Worm (Caenorhabditis elegans) whole organism, L2 larva: ENCODE data around the gene F31A3.5.

ENCODE experiments used
- C34F6.9 ChIP-seq: fragments of 150-350 bp; optimal IDR thresholded peaks from 2 replicates; lab custom pipeline; 2014; ENCODE audit warnings: missing biosample characterization, missing genetic modification characterization
- F13H6.1 ChIP-seq: sonication (generic microtip); optimal IDR thresholded peaks from 2 replicates; lab custom pipeline; 2016; ENCODE audit warnings: missing genetic modification characterization, missing compliant biosample characterization
- R02D3.7 ChIP-seq: fragments of 150-350 bp; optimal IDR thresholded peaks from 2 replicates; lab custom pipeline; 2014; ENCODE audit warnings: missing biosample characterization, missing genetic modification characterization
- Y55F3AM.14 ChIP-seq: fragments of 200-800 bp; sonication (Bioruptor generic); optimal IDR thresholded peaks from 2 replicates; lab custom pipeline; 2018; ENCODE audit warnings: mild to moderate bottlenecking, missing genetic modification characterization, missing compliant biosample characterization
- alr-1 ChIP-seq: fragments of 150-350 bp; optimal IDR thresholded peaks from 2 replicates; lab custom pipeline; 2014; ENCODE audit warnings: missing biosample characterization, missing genetic modification characterization
- ama-1 ChIP-seq: fragments of 150-350 bp; optimal IDR thresholded peaks from 2 replicates; lab custom pipeline; 2018; ENCODE audit warnings: inconsistent platforms
- blmp-1 ChIP-seq: sonication (generic microtip); optimal IDR thresholded peaks from 2 replicates; lab custom pipeline; 2017; ENCODE audit warnings: missing genetic modification characterization, mild to moderate bottlenecking, missing compliant biosample characterization, antibody characterized with exemption, moderate library complexity; ENCODE audit not compliant: insufficient read depth
- ceh-16 ChIP-seq: fragments of 150-350 bp; optimal IDR thresholded peaks from 2 replicates; lab custom pipeline; 2014; ENCODE audit warnings: missing biosample characterization, missing genetic modification characterization
- crh-2 ChIP-seq: sonication (generic microtip); optimal IDR thresholded peaks from 2 replicates; lab custom pipeline; 2017; ENCODE audit warnings: missing biosample characterization, missing genetic modification characterization
- egl-27 ChIP-seq: sonication (generic microtip); optimal IDR thresholded peaks from 3 replicates; lab custom pipeline; 2017; ENCODE audit warnings: missing biosample characterization, missing genetic modification reagents, missing genetic modification characterization
- elt-3 ChIP-seq: sonication (generic microtip); optimal IDR thresholded peaks from 2 replicates; lab custom pipeline; 2017; ENCODE audit warnings: missing biosample characterization, missing genetic modification characterization
- gmeb-1 ChIP-seq: fragments of 150-350 bp; optimal IDR thresholded peaks from 2 replicates; lab custom pipeline; 2014; ENCODE audit warnings: missing biosample characterization, missing genetic modification characterization
- lin-11 ChIP-seq: fragments of 150-350 bp; sonication (generic microtip); optimal IDR thresholded peaks from 2 replicates; lab custom pipeline; 2014; ENCODE audit warnings: missing biosample characterization, missing genetic modification characterization, inconsistent platforms, mixed read lengths
- lin-13 ChIP-seq: fragments of 150-350 bp; optimal IDR thresholded peaks from 2 replicates; lab custom pipeline; 2014; ENCODE audit warnings: missing biosample characterization, missing genetic modification reagents, missing genetic modification characterization
- lin-39 ChIP-seq: fragments of 150-350 bp; optimal IDR thresholded peaks from 2 replicates; lab custom pipeline; 2014; ENCODE audit warnings: missing biosample characterization, missing genetic modification reagents, missing genetic modification characterization
- lsy-2 ChIP-seq, 2 experiments: fragments of 150-350 bp in 1 of 2; sonication (generic microtip) in 1 of 2; optimal IDR thresholded peaks; 2 replicates each; lab custom pipeline; 2014 to 2017; ENCODE audit warnings: missing biosample characterization in 2 of 2, missing genetic modification characterization in 2 of 2
- mdl-1 ChIP-seq, 2 experiments: fragments of 150-350 bp in 1 of 2; sonication (generic microtip) in 1 of 2; optimal IDR thresholded peaks; 2 replicates each; lab custom pipeline; 2017; ENCODE audit warnings: missing biosample characterization in 2 of 2, missing genetic modification characterization in 2 of 2
- nhr-11 ChIP-seq: fragments of 150-350 bp; optimal IDR thresholded peaks from 2 replicates; lab custom pipeline; 2014; ENCODE audit warnings: missing biosample characterization, missing genetic modification characterization
- nhr-129 ChIP-seq: fragments of 150-350 bp; optimal IDR thresholded peaks from 2 replicates; lab custom pipeline; 2014; ENCODE audit warnings: missing biosample characterization, missing genetic modification characterization
- nhr-21 ChIP-seq: fragments of 150-350 bp; optimal IDR thresholded peaks from 2 replicates; lab custom pipeline; 2014; ENCODE audit warnings: missing biosample characterization, missing genetic modification characterization
- nhr-23 ChIP-seq: fragments of 150-350 bp; optimal IDR thresholded peaks from 2 replicates; lab custom pipeline; 2014; ENCODE audit warnings: missing biosample characterization, missing genetic modification reagents, missing genetic modification characterization
- nhr-237 ChIP-seq: fragments of 150-350 bp; optimal IDR thresholded peaks from 2 replicates; lab custom pipeline; 2014; ENCODE audit warnings: missing biosample characterization, missing genetic modification characterization
- nhr-25 ChIP-seq: fragments of 150-350 bp; sonication (generic microtip); optimal IDR thresholded peaks from 3 replicates; lab custom pipeline; 2014; ENCODE audit warnings: missing biosample characterization, missing genetic modification characterization
- nhr-6 ChIP-seq: fragments of 150-350 bp; optimal IDR thresholded peaks from 2 replicates; lab custom pipeline; 2014; ENCODE audit warnings: missing biosample characterization, missing genetic modification characterization
- nhr-77 ChIP-seq: fragments of 150-350 bp; optimal IDR thresholded peaks from 2 replicates; lab custom pipeline; 2014; ENCODE audit warnings: missing biosample characterization, missing genetic modification characterization
- peb-1 ChIP-seq: fragments of 150-350 bp; optimal IDR thresholded peaks from 2 replicates; lab custom pipeline; 2014; ENCODE audit warnings: missing biosample characterization, missing genetic modification characterization
- sem-4 ChIP-seq: fragments of 150-350 bp; optimal IDR thresholded peaks from 2 replicates; lab custom pipeline; 2014; ENCODE audit warnings: missing biosample characterization, missing genetic modification reagents, missing genetic modification characterization
- sma-9 ChIP-seq, 2 experiments: fragments of 150-350 bp in 1 of 2; sonication (generic microtip) in 1 of 2; optimal IDR thresholded peaks; 2 replicates each; lab custom pipeline; 2014 to 2016; ENCODE audit warnings: missing genetic modification characterization in 2 of 2, mild to moderate bottlenecking in 1 of 2, missing biosample characterization in 1 of 2, missing compliant biosample characterization in 1 of 2, missing genetic modification reagents in 1 of 2, moderate library complexity in 1 of 2
- snpc-4 ChIP-seq: fragments of 150-350 bp; optimal IDR thresholded peaks from 2 replicates; lab custom pipeline; 2014; ENCODE audit warnings: missing biosample characterization, missing genetic modification characterization
- unc-39 ChIP-seq: fragments of 150-350 bp; optimal IDR thresholded peaks from 2 replicates; lab custom pipeline; 2014; ENCODE audit warnings: missing biosample characterization, missing genetic modification characterization
- unc-55 ChIP-seq: fragments of 150-350 bp; sonication (generic microtip); optimal IDR thresholded peaks from 3 replicates; lab custom pipeline; 2014; ENCODE audit warnings: missing biosample characterization, missing genetic modification reagents, missing genetic modification characterization
- zag-1 ChIP-seq: fragments of 150-350 bp; optimal IDR thresholded peaks from 2 replicates; lab custom pipeline; 2014; ENCODE audit warnings: missing biosample characterization, missing genetic modification characterization
- ztf-4 ChIP-seq: fragments of 150-350 bp; optimal IDR thresholded peaks from 2 replicates; lab custom pipeline; 2014; ENCODE audit warnings: missing biosample characterization, missing genetic modification characterization

The F31A3.5 gene

ce11 chrX:17519476-17519875 lies 43.9 kb downstream of the F31A3.5 start:
- TF ChIP-seq peb-1 (tag; lab: Kevin White, UChicago) (no peak), alr-1 (tag; lab: Kevin White, UChicago) (no peak), lin-11 (tag; lab: Kevin White, UChicago) (peak; percentile 12), zag-1 (tag; lab: Kevin White, UChicago) (peak; percentile 36), mdl-1 (tag; optimal IDR thresholded peaks at IDR 0.05; lab: Kevin White, UChicago) (peak in 1 of 2 experiments; percentile 77), lin-13 (GFP tag; lab: Kevin White, UChicago) (no peak), sma-9 (GFP tag; optimal IDR thresholded peaks at IDR 0.05; lab: Kevin White, UChicago) (peak; percentile 4), sma-9 (tag; optimal IDR thresholded peaks at IDR 0.05; lab: Kevin White, UChicago) (no peak), nhr-129 (tag; lab: Kevin White, UChicago) (no peak), F13H6.1 (tag; lab: Kevin White, UChicago) (peak; percentile 52), elt-3 (tag; lab: Kevin White, UChicago) (no peak), C34F6.9 (tag; lab: Kevin White, UChicago) (peak; percentile 24), nhr-77 (no peak), sem-4 (tag; lab: Kevin White, UChicago) (peak; percentile 27), unc-39 (tag; lab: Kevin White, UChicago) (no peak), lin-39 (no peak), nhr-6 (tag; lab: Kevin White, UChicago) (no peak), crh-2 (tag; lab: Kevin White, UChicago) (peak; percentile 47), nhr-11 (no peak), unc-55 (GFP tag; lab: Kevin White, UChicago) (peak; percentile 48), Y55F3AM.14 (peak; percentile 53), lsy-2 (tag; optimal IDR thresholded peaks at IDR 0.05; lab: Kevin White, UChicago) (peak in 1 of 2 experiments; percentile 29), ztf-4 (no peak)

ce11 chrX:17518293-17518692 lies 45.1 kb downstream of the F31A3.5 start:
- no peak for TF ChIP-seq unc-39 (tag; lab: Kevin White, UChicago)
- peak; percentile 25 for TF ChIP-seq unc-55 (GFP tag; lab: Kevin White, UChicago)

ce11 chrX:17517872-17518271 lies 45.5 kb downstream of the F31A3.5 start:
- no peak for TF ChIP-seq peb-1 (tag; lab: Kevin White, UChicago)
- TF ChIP-seq ama-1 (lab: Kevin White, UChicago) = no peak
- TF ChIP-seq nhr-11 = no peak
- no peak for TF ChIP-seq snpc-4 (tag; lab: Kevin White, UChicago)
- no peak for TF ChIP-seq alr-1 (tag; lab: Kevin White, UChicago)
- no peak for TF ChIP-seq nhr-23 (tag; lab: Kevin White, UChicago)
- TF ChIP-seq nhr-237 (tag; lab: Kevin White, UChicago) = no peak

- TF ChIP-seq nhr-6 (tag; lab: Kevin White, UChicago) = no peak
- no peak for TF ChIP-seq blmp-1 (tag; lab: Kevin White, UChicago)
- no peak for TF ChIP-seq crh-2 (tag; lab: Kevin White, UChicago)
- TF ChIP-seq gmeb-1 (tag; lab: Kevin White, UChicago) = no peak
- peak; percentile 29 for TF ChIP-seq nhr-25 (tag; lab: Kevin White, UChicago)
- TF ChIP-seq nhr-21 (tag; lab: Kevin White, UChicago) = peak; percentile 36
- TF ChIP-seq C34F6.9 (tag; lab: Kevin White, UChicago) = peak; percentile 5
- peak; percentile 18 for TF ChIP-seq lin-13 (GFP tag; lab: Kevin White, UChicago)
- peak; percentile 31 for TF ChIP-seq sma-9 (GFP tag; optimal IDR thresholded peaks at IDR 0.05; lab: Kevin White, UChicago)
- no peak for TF ChIP-seq sma-9 (tag; optimal IDR thresholded peaks at IDR 0.05; lab: Kevin White, UChicago)
- TF ChIP-seq egl-27 (tag; lab: Kevin White, UChicago) = no peak
Measured at ce11 chrX:17516941-17517340, 46.5 kb downstream of the F31A3.5 start.

- TF ChIP-seq unc-39 (tag; lab: Kevin White, UChicago) (no peak), sem-4 (tag; lab: Kevin White, UChicago) (no peak), ceh-16 (no peak), nhr-21 (tag; lab: Kevin White, UChicago) (no peak), R02D3.7 (tag; lab: Kevin White, UChicago) (no peak), nhr-77 (no peak)
Measured at ce11 chrX:17516461-17516860, 46.9 kb downstream of the F31A3.5 start.
